Worm (Caenorhabditis elegans): ENCODE data around the gene C08F8.2.
"Not testable (repeated sequence)": the region's sequence is repeated elsewhere in the genome, so short reads cannot be mapped to it uniquely, and the experiment has no call there.

DNA sequence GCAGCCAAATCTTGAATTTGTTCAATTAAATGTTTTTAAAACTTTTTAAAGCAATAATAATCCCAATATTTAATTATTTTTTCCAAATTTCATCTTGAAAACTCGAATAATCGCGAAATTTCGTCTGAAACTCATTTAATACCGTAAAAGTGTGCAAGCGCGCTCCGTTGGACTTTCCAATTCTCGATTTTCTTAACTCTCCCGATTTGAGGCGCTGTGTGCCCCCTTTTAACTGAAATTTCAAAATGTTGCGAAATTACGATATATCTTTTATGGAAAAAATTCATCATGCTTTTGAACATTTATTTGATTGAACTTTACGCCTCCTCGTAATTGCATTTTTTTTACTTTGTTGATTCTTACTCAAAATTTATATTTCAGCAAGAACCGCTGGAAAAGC, 51.6 kb downstream of the C08F8.2 start, which contains the start of gene R07H5.11:
- TF ChIP-seq mep-1 (tag; optimal IDR thresholded peaks at IDR 0.05); nhr-76 (tag; optimal IDR thresholded peaks at IDR 0.05); blmp-1 (tag; optimal IDR thresholded peaks at IDR 0.05); snpc-4 (tag; optimal IDR thresholded peaks at IDR 0.05); lin-32 (GFP tag; optimal IDR thresholded peaks at IDR 0.05); nhr-2 (tag; optimal IDR thresholded peaks at IDR 0.05); nhr-28 (tag; optimal IDR thresholded peaks at IDR 0.05); ztf-11 (tag; optimal IDR thresholded peaks at IDR 0.05): not testable (repeated sequence)

All from whole organism, mixed stage, embryonic.